Worm (Caenorhabditis elegans) whole organism, mixed stage, embryonic: Measurements from ENCODE around the gene rbbp-5.

ENCODE experiments used
- bed-3 ChIP-seq: fragments of 200-800 bp; sonication (Bioruptor generic); optimal IDR thresholded peaks from 3 replicates; lab custom pipeline; 2018; ENCODE audit warnings: mild to moderate bottlenecking, missing genetic modification characterization, moderate library complexity, missing compliant biosample characterization
- flh-1 ChIP-seq: fragments of 200-800 bp; sonication (Bioruptor generic); optimal IDR thresholded peaks from 2 replicates; lab custom pipeline; 2018; ENCODE audit warnings: mild to moderate bottlenecking, missing genetic modification characterization, moderate library complexity, missing compliant biosample characterization
- lsy-2 ChIP-seq: fragments of 150-350 bp; optimal IDR thresholded peaks from 2 replicates; lab custom pipeline; 2014; ENCODE audit warnings: missing biosample characterization, missing genetic modification characterization
- nhr-12 ChIP-seq: fragments of 150-350 bp; optimal IDR thresholded peaks from 2 replicates; lab custom pipeline; 2014; ENCODE audit warnings: missing biosample characterization, missing genetic modification characterization
- nhr-28 ChIP-seq: fragments of 150-350 bp; optimal IDR thresholded peaks from 2 replicates; lab custom pipeline; 2014; ENCODE audit warnings: missing biosample characterization, missing genetic modification characterization
- pha-4 ChIP-seq: fragments of 150-350 bp; optimal IDR thresholded peaks from 2 replicates; lab custom pipeline; 2018; ENCODE audit warnings: missing biosample characterization, missing genetic modification reagents, missing genetic modification characterization
- sem-2 ChIP-seq: fragments of 200-800 bp; sonication (Bioruptor generic); optimal IDR thresholded peaks from 2 replicates; lab custom pipeline; 2018; ENCODE audit warnings: mild to moderate bottlenecking, missing genetic modification characterization, missing compliant biosample characterization
- sptf-1 ChIP-seq: sonication (generic microtip); optimal IDR thresholded peaks from 2 replicates; lab custom pipeline; 2017; ENCODE audit warnings: mild to moderate bottlenecking, missing genetic modification characterization, moderate library complexity, missing compliant biosample characterization
- unc-39 ChIP-seq: fragments of 150-350 bp; optimal IDR thresholded peaks from 2 replicates; lab custom pipeline; 2014; ENCODE audit warnings: missing biosample characterization, missing genetic modification characterization
- unc-62 ChIP-seq: fragments of 150-350 bp; optimal IDR thresholded peaks from 2 replicates; lab custom pipeline; 2014; ENCODE audit warnings: missing biosample characterization, missing genetic modification reagents, missing genetic modification characterization
- ztf-11 ChIP-seq: fragments of 150-350 bp; optimal IDR thresholded peaks from 2 replicates; lab custom pipeline; 2014; ENCODE audit warnings: missing biosample characterization, missing genetic modification characterization

DNA sequence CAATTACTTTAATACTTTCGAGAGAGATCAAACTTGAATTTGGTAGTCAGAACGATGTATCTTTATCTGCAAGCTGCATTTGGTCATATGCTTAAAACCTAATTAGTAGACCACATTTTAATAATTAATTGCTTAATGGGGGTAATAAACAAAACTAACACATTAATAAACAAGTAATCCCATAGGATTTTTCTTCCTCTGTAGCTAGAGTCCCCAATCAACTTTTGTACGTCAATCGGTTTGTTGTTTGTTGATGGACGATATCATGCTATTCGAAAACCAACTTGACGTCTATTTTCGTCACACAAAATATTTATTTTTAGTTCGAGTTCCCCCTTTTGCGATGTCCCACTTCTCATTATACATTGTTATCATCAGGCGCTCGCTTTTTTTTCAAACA is 3.8 kb downstream of the rbbp-5 start:
- no peak for TF ChIP-seq lsy-2 (tag; lab: Kevin White, UChicago)
- no peak for TF ChIP-seq flh-1 (GFP tag; lab: Kevin White, UChicago)
- TF ChIP-seq pha-4 (tag; lab: Kevin White, UChicago), result no peak
- no peak for TF ChIP-seq sem-2 (GFP tag; lab: Kevin White, UChicago)
- no peak for TF ChIP-seq unc-39 (tag; lab: Kevin White, UChicago)
- TF ChIP-seq unc-62 (GFP tag; lab: Kevin White, UChicago), result no peak
- no peak for TF ChIP-seq ztf-11 (tag; lab: Kevin White, UChicago)
- no peak for TF ChIP-seq nhr-28 (tag; lab: Kevin White, UChicago)
- no peak for TF ChIP-seq nhr-12
- no peak for TF ChIP-seq sptf-1 (tag; lab: Kevin White, UChicago)
- no peak for TF ChIP-seq bed-3 (GFP tag; lab: Kevin White, UChicago)
